Fruit fly (Drosophila melanogaster): ENCODE results near the gene Cp19.
A peak's percentile ranks its signal among the peaks of the same experiment; 100 is the strongest.

Cp19 gene

DNA sequence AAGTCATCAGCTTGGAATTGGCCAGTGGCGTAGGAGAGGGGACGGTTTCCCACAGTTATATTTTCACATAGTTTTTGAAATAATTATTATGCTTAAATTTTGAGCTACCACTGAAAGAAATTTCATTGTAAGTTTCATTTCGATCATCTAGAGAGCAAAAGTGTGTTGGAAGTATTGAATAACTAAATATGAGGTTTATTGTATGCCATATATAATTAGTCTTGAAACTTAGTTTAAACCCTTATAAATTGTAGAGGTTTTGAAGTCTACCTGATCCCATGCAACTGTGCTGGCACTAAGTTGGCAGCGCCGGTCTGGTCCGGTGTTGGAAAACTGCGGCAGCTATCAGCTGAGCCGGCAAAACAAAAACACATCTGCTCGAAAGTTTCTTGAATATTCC is 8.5 kb upstream of the Cp19 start, which contains the start of the genes CG32022 and CG6511 (continued):
- TF ChIP-seq CG17359 (tag; optimal IDR thresholded peaks at IDR 0.05): peak; percentile 95
- peak; percentile 98 for TF ChIP-seq Usf (GFP tag; optimal IDR thresholded peaks at IDR 0.05)
- TF ChIP-seq B-H2 (GFP tag; optimal IDR thresholded peaks at IDR 0.05): peak; percentile 98
- peak; percentile 85 for TF ChIP-seq CG17802 (tag; optimal IDR thresholded peaks at IDR 0.05)
- peak; percentile 55 for TF ChIP-seq Hr39 (optimal IDR thresholded peaks at IDR 0.05)
- no peak for TF ChIP-seq tna (GFP tag; IDR thresholded peaks at IDR 0.05; ENCODE audit: partially characterized antibody)
- TF ChIP-seq sisA (GFP tag; IDR thresholded peaks at IDR 0.05): peak; percentile 97
- no peak for TF ChIP-seq vnd (GFP tag; IDR thresholded peaks at IDR 0.05; ENCODE audit: partially characterized antibody)
- peak; percentile 98 for TF ChIP-seq CG12942 (GFP tag; optimal IDR thresholded peaks at IDR 0.05)
- TF ChIP-seq GATAe (GFP tag; conservative IDR thresholded peaks at IDR 0.05): peak; percentile 89
- TF ChIP-seq CG4328 (GFP tag; optimal IDR thresholded peaks at IDR 0.05): peak; percentile 97
- peak; percentile 99 for TF ChIP-seq zfh2 (GFP tag; optimal IDR thresholded peaks at IDR 0.05)
- TF ChIP-seq hth (optimal IDR thresholded peaks at IDR 0.05): no peak
- TF ChIP-seq B-H1 (GFP tag; IDR thresholded peaks at IDR 0.05): peak; percentile 91
- TF ChIP-seq CkIIα-i1 (GFP tag; IDR thresholded peaks at IDR 0.05): peak; percentile 76
- TF ChIP-seq Mad (GFP tag; optimal IDR thresholded peaks at IDR 0.05): peak; percentile 97
- TF ChIP-seq sna (GFP tag; IDR thresholded peaks at IDR 0.05; ENCODE audit: partially characterized antibody): no peak
- peak; percentile 80 for TF ChIP-seq MTF-1 (GFP tag; optimal IDR thresholded peaks at IDR 0.05; ENCODE audit: borderline replicate concordance)
- TF ChIP-seq CG3838 (GFP tag; optimal IDR thresholded peaks at IDR 0.05): peak; percentile 92
- TF ChIP-seq BEAF-32 (GFP tag; optimal IDR thresholded peaks at IDR 0.05): peak; percentile 49
- peak; percentile 95 for TF ChIP-seq eyg (GFP tag; optimal IDR thresholded peaks at IDR 0.05)
- peak; percentile 86 for TF ChIP-seq CG7271 (tag; optimal IDR thresholded peaks at IDR 0.05)
- TF ChIP-seq oc (tag; optimal IDR thresholded peaks at IDR 0.05): peak; percentile 90
- peak; percentile 95 for TF ChIP-seq Taf1 (GFP tag; IDR thresholded peaks at IDR 0.05)
- peak; percentile 92 for TF ChIP-seq CG3065 (GFP tag; optimal IDR thresholded peaks at IDR 0.05)
- TF ChIP-seq CG17385 (GFP tag; optimal IDR thresholded peaks at IDR 0.05): peak; percentile 92
- peak; percentile 93 for TF ChIP-seq CG4282 (GFP tag; optimal IDR thresholded peaks at IDR 0.05)
- peak; percentile 90 for TF ChIP-seq Blimp-1 (GFP tag; optimal IDR thresholded peaks at IDR 0.05)
- peak; percentile 93 for TF ChIP-seq ci (GFP tag; IDR thresholded peaks at IDR 0.05)
- TF ChIP-seq Gug (GFP tag; IDR thresholded peaks at IDR 0.05): peak; percentile 96
- TF ChIP-seq pum (GFP tag; optimal IDR thresholded peaks at IDR 0.05): peak; percentile 98
- peak; percentile 96 for TF ChIP-seq pb (GFP tag; optimal IDR thresholded peaks at IDR 0.05)
- peak; percentile 78 for TF ChIP-seq CG7928 (GFP tag; optimal IDR thresholded peaks at IDR 0.05)
- TF ChIP-seq ind (GFP tag; optimal IDR thresholded peaks at IDR 0.05): peak; percentile 98
- peak; percentile 90 for TF ChIP-seq ara (GFP tag; IDR thresholded peaks at IDR 0.05)
- peak; percentile 96 for TF ChIP-seq CG1233 (GFP tag; optimal IDR thresholded peaks at IDR 0.05)
- peak; percentile 85 for TF ChIP-seq CG16779 (GFP tag; IDR thresholded peaks at IDR 0.05)
- TF ChIP-seq gt (GFP tag; IDR thresholded peaks at IDR 0.05): peak; percentile 89
- TF ChIP-seq Hmr (GFP tag; optimal IDR thresholded peaks at IDR 0.05): peak; percentile 97
- TF ChIP-seq pzg (GFP tag; optimal IDR thresholded peaks at IDR 0.05): peak; percentile 63
- TF ChIP-seq en (GFP tag; optimal IDR thresholded peaks at IDR 0.05): peak; percentile 91
- TF ChIP-seq CG2889 (GFP tag; IDR thresholded peaks at IDR 0.05): peak; percentile 92
- TF ChIP-seq CG3407 (GFP tag; optimal IDR thresholded peaks at IDR 0.05): peak; percentile 92
- peak; percentile 55 for TF ChIP-seq CG4360 (GFP tag; IDR thresholded peaks at IDR 0.05)
- peak; percentile 95 for TF ChIP-seq trh (GFP tag; optimal IDR thresholded peaks at IDR 0.05)
- TF ChIP-seq CG1832 (GFP tag; optimal IDR thresholded peaks at IDR 0.05): no peak
- TF ChIP-seq twi (tag; optimal IDR thresholded peaks at IDR 0.05): peak; percentile 96
- peak; percentile 98 for TF ChIP-seq tin (GFP tag; optimal IDR thresholded peaks at IDR 0.05)
- peak; percentile 92 for TF ChIP-seq repo (GFP tag; optimal IDR thresholded peaks at IDR 0.05)
- peak; percentile 95 to 97 for TF ChIP-seq crp (GFP tag; optimal IDR thresholded peaks at IDR 0.05)
- TF ChIP-seq CG30403 (GFP tag; optimal IDR thresholded peaks at IDR 0.05): peak; percentile 99
- peak; percentile 71 for TF ChIP-seq CG31365 (tag; optimal IDR thresholded peaks at IDR 0.05)
